Worm (Caenorhabditis elegans) whole organism, L4 larva: ENCODE data around the gene Y6G8.15.

Experiments used
- ZK337.2 ChIP-seq: fragments of 200-800 bp; sonication (Bioruptor generic); IDR thresholded peaks from 2 replicates; pipeline ENCODE4 v1.3.6; 2022; ENCODE audit warnings: missing genetic modification reagents, missing genetic modification characterization, missing compliant biosample characterization
- aha-1 ChIP-seq: fragments of 150-350 bp; peaks from one replicate; lab custom pipeline; 2014; ENCODE audit warnings: missing biosample characterization, missing genetic modification characterization
- ceh-82 ChIP-seq: sonication (generic microtip); optimal IDR thresholded peaks from 2 replicates; lab custom pipeline; 2017; ENCODE audit warnings: missing biosample characterization, missing genetic modification characterization
- egl-27 ChIP-seq: sonication (generic microtip); optimal IDR thresholded peaks from 3 replicates; lab custom pipeline; 2017; ENCODE audit warnings: missing biosample characterization, missing genetic modification reagents, missing genetic modification characterization
- hlh-11 ChIP-seq: fragments of 200-800 bp; sonication (Bioruptor generic); optimal IDR thresholded peaks from 2 replicates; lab custom pipeline; 2018; ENCODE audit warnings: mild to moderate bottlenecking, missing genetic modification characterization, missing compliant biosample characterization
- lin-13 ChIP-seq: fragments of 150-350 bp; optimal IDR thresholded peaks from 2 replicates; lab custom pipeline; 2014; ENCODE audit warnings: missing biosample characterization, missing genetic modification reagents, missing genetic modification characterization
- nhr-111 ChIP-seq: fragments of 200-800 bp; sonication (Bioruptor generic); optimal IDR thresholded peaks from 2 replicates; lab custom pipeline; 2018; ENCODE audit warnings: mild to moderate bottlenecking, missing genetic modification characterization, missing compliant biosample characterization
- nhr-48 ChIP-seq: sonication (generic microtip); optimal IDR thresholded peaks from 2 replicates; lab custom pipeline; 2016; ENCODE audit warnings: mild to moderate bottlenecking, missing genetic modification characterization, missing compliant biosample characterization
- nhr-76 ChIP-seq: fragments of 150-350 bp; optimal IDR thresholded peaks from 2 replicates; lab custom pipeline; 2014; ENCODE audit warnings: missing biosample characterization, missing genetic modification characterization
- php-3 ChIP-seq: fragments of 200-800 bp; sonication (Bioruptor generic); IDR thresholded peaks from 2 replicates; pipeline ENCODE4 v1.3.6; 2022; ENCODE audit warnings: missing genetic modification reagents, missing genetic modification characterization, missing compliant biosample characterization

DNA sequence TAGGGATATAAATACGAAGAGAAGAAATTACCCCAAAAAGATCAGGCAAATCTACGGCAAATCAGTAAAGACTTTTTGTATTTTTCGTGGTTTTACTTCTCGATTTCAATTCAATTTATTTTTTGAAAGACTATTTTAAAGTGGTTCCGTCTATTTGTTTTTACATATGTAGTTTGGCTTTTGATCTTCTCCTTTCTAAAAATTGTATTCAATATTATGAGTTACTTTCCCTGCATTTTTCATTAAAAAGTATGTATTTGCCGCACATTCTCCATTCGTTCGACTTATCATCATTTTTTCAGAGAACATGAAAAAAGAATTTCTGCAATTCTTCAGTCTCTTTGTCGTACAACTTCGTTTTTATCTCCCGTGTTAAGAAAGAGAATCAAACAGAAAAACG, 43.6 kb downstream of the Y6G8.15 start, which contains the start of gene C38D9.2:
- no peak for TF ChIP-seq ZK337.2
- TF ChIP-seq nhr-111 (GFP tag; lab: Kevin White, UChicago), result no peak
- TF ChIP-seq egl-27 (tag; lab: Kevin White, UChicago), result no peak
- TF ChIP-seq lin-13, result no peak
- TF ChIP-seq ceh-82 (tag; lab: Kevin White, UChicago), result no peak
- TF ChIP-seq nhr-48 (tag; lab: Kevin White, UChicago), result no peak
- TF ChIP-seq hlh-11, result no peak
- TF ChIP-seq nhr-76, result no peak
- TF ChIP-seq php-3 (GFP tag; lab: Robert Waterston, UW), result no peak
- no peak for TF ChIP-seq aha-1 (tag; lab: Kevin White, UChicago)
